Fruit fly (Drosophila melanogaster) whole organism, embryonic: ENCODE results near the gene CG17107.

ENCODE experiments used
- Aef1 ChIP-seq: fragments of 200-800 bp; sonication (Bioruptor generic); IDR thresholded peaks from 3 replicates; pipeline ENCODE4 v1.3.6; 2022; ENCODE audit warnings: missing biosample characterization, missing genetic modification characterization
- B-H1 ChIP-seq: fragments of 200-800 bp; sonication (Bioruptor generic); IDR thresholded peaks from 3 replicates; pipeline ENCODE4 v1.3.6; 2022; ENCODE audit warnings: missing biosample characterization, missing genetic modification characterization
- CG10147 ChIP-seq: fragments of 200-800 bp; sonication (Bioruptor generic); optimal IDR thresholded peaks from 2 replicates; lab custom pipeline; 2019; ENCODE audit warnings: missing biosample characterization, mild to moderate bottlenecking, missing genetic modification characterization, moderate library complexity
- CG10321 ChIP-seq: fragments of 200-800 bp; sonication (Bioruptor generic); IDR thresholded peaks from 2 replicates; pipeline ENCODE4 v1.3.6; 2022; ENCODE audit warnings: missing biosample characterization, missing genetic modification characterization
- CG11504 ChIP-seq: fragments of 200-800 bp; sonication (Bioruptor generic); optimal IDR thresholded peaks from 3 replicates; lab custom pipeline; 2019; ENCODE audit warnings: missing biosample characterization, mild to moderate bottlenecking, missing genetic modification characterization, moderate library complexity
- CG11696 ChIP-seq: fragments of 200-800 bp; sonication (Bioruptor generic); IDR thresholded peaks from 2 replicates; pipeline ENCODE4 v1.3.6; 2022; ENCODE audit warnings: missing biosample characterization, missing genetic modification characterization
- CG12155 ChIP-seq: fragments of 200-800 bp; sonication (Bioruptor generic); optimal IDR thresholded peaks from 3 replicates; lab custom pipeline; 2016; ENCODE audit warnings: missing biosample characterization, missing genetic modification characterization
- CG12299 ChIP-seq: fragments of 200-800 bp; sonication (Bioruptor generic); optimal IDR thresholded peaks from 2 replicates; lab custom pipeline; 2018; ENCODE audit warnings: missing biosample characterization, mild to moderate bottlenecking, missing genetic modification characterization
- CG12942 ChIP-seq: fragments of 200-800 bp; sonication (Bioruptor generic); optimal IDR thresholded peaks from 3 replicates; lab custom pipeline; 2016; ENCODE audit warnings: missing biosample characterization, missing genetic modification characterization
- CG16815 ChIP-seq: fragments of 200-800 bp; sonication (Bioruptor generic); optimal IDR thresholded peaks from 3 replicates; lab custom pipeline; 2017; ENCODE audit warnings: missing biosample characterization, mild to moderate bottlenecking, missing genetic modification characterization
- CG31365 ChIP-seq: fragments of 200-800 bp; sonication (Bioruptor generic); optimal IDR thresholded peaks from 2 replicates; lab custom pipeline; 2018; ENCODE audit warnings: missing biosample characterization, mild to moderate bottlenecking, missing genetic modification characterization
- CG31388 ChIP-seq: fragments of 200-800 bp; sonication (Bioruptor generic); optimal IDR thresholded peaks from 2 replicates; lab custom pipeline; 2016; ENCODE audit warnings: missing biosample characterization, missing genetic modification characterization
- CG3726 ChIP-seq: fragments of 200-800 bp; sonication (Bioruptor generic); IDR thresholded peaks from 3 replicates; pipeline ENCODE4, ENCODE4 v1.3.6; 2022; ENCODE audit warnings: missing biosample characterization, missing genetic modification characterization
- CG4617 ChIP-seq: fragments of 200-800 bp; sonication (Bioruptor generic); optimal IDR thresholded peaks from 3 replicates; lab custom pipeline; 2016; ENCODE audit warnings: missing biosample characterization, missing genetic modification characterization, borderline replicate concordance
- CG5180 ChIP-seq: fragments of 200-800 bp; sonication (Bioruptor generic); optimal IDR thresholded peaks from 3 replicates; lab custom pipeline; 2017; ENCODE audit warnings: missing biosample characterization, missing genetic modification characterization, mild to moderate bottlenecking, moderate library complexity, missing genetic modification reagents
- CG6254 ChIP-seq: fragments of 200-800 bp; sonication (Bioruptor generic); optimal IDR thresholded peaks from 3 replicates; lab custom pipeline; 2017; ENCODE audit warnings: mild to moderate bottlenecking, missing biosample characterization, missing genetic modification reagents, missing genetic modification characterization
- CG7357 ChIP-seq: fragments of 200-800 bp; sonication (Bioruptor generic); IDR thresholded peaks from 3 replicates; pipeline ENCODE4 v1.3.6; 2022; ENCODE audit warnings: missing biosample characterization, missing genetic modification characterization
- CG8089 ChIP-seq: fragments of 200-800 bp; sonication (Bioruptor generic); optimal IDR thresholded peaks from 3 replicates; lab custom pipeline; 2016; ENCODE audit warnings: missing biosample characterization, missing genetic modification characterization
- CG9437 ChIP-seq: fragments of 200-800 bp; sonication (Bioruptor generic); optimal IDR thresholded peaks from 2 replicates; lab custom pipeline; 2018; ENCODE audit warnings: missing biosample characterization, mild to moderate bottlenecking, missing genetic modification characterization
- Dad ChIP-seq: fragments of 200-800 bp; sonication (Bioruptor generic); optimal IDR thresholded peaks from 3 replicates; lab custom pipeline; 2016; ENCODE audit warnings: missing biosample characterization, missing genetic modification characterization
- Deaf1 ChIP-seq: fragments of 200-800 bp; optimal IDR thresholded peaks from 3 replicates; lab custom pipeline; 2019; ENCODE audit warnings: missing biosample characterization, mild to moderate bottlenecking, missing genetic modification characterization, moderate library complexity
- HLH54F ChIP-seq: fragments of 200-800 bp; sonication (Bioruptor generic); optimal IDR thresholded peaks from 3 replicates; lab custom pipeline; 2016; ENCODE audit warnings: missing biosample characterization, missing genetic modification characterization
- Lhr ChIP-seq: fragments of 200-800 bp; sonication (Bioruptor generic); optimal IDR thresholded peaks from 3 replicates; lab custom pipeline; 2017; ENCODE audit warnings: mild to moderate bottlenecking, missing biosample characterization, missing genetic modification reagents, missing genetic modification characterization
- Lim3 ChIP-seq: fragments of 200-800 bp; sonication (Bioruptor generic); IDR thresholded peaks from 2 replicates; pipeline ENCODE4 v1.3.6; 2022; ENCODE audit warnings: missing biosample characterization, missing genetic modification characterization
- Meics ChIP-seq: fragments of 200-800 bp; sonication (Bioruptor generic); optimal IDR thresholded peaks from 2 replicates; lab custom pipeline; 2017; ENCODE audit warnings: missing biosample characterization, mild to moderate bottlenecking, missing genetic modification characterization
- Myb ChIP-seq: fragments of 200-800 bp; sonication (Bioruptor generic); optimal IDR thresholded peaks from 2 replicates; lab custom pipeline; 2016; ENCODE audit warnings: missing biosample characterization, missing genetic modification characterization
- NC2β ChIP-seq: fragments of 200-800 bp; sonication (Bioruptor generic); optimal IDR thresholded peaks from 2 replicates; lab custom pipeline; 2016; ENCODE audit warnings: missing biosample characterization, missing genetic modification characterization
- Nf-YB ChIP-seq: fragments of 200-800 bp; sonication (Bioruptor generic); optimal IDR thresholded peaks from 3 replicates; lab custom pipeline; 2019; ENCODE audit warnings: missing biosample characterization, mild to moderate bottlenecking, missing genetic modification characterization, moderate library complexity
- Rfx ChIP-seq: fragments of 200-800 bp; sonication (Bioruptor generic); IDR thresholded peaks from 2 replicates; pipeline ENCODE4 v1.3.6; 2022; ENCODE audit warnings: missing biosample characterization, missing genetic modification characterization
- Vsx1 ChIP-seq: fragments of 200-800 bp; sonication (Bioruptor generic); optimal IDR thresholded peaks from 2 replicates; lab custom pipeline; 2017; ENCODE audit warnings: missing biosample characterization, mild to moderate bottlenecking, missing genetic modification characterization, missing genetic modification reagents
- al ChIP-seq: fragments of 200-800 bp; sonication (Bioruptor generic); IDR thresholded peaks from 2 replicates; pipeline ENCODE4 v1.3.6; 2022; ENCODE audit warnings: missing biosample characterization, missing genetic modification characterization
- aop ChIP-seq: fragments of 200-800 bp; sonication (Bioruptor generic); IDR thresholded peaks from 2 replicates; pipeline ENCODE4 v1.3.6; 2022; ENCODE audit warnings: missing biosample characterization, missing genetic modification characterization
- ash1 ChIP-seq: fragments of 200-800 bp; sonication (Bioruptor generic); optimal IDR thresholded peaks from 2 replicates; lab custom pipeline; 2018; ENCODE audit warnings: missing biosample characterization, mild to moderate bottlenecking, missing genetic modification characterization
- cad ChIP-seq: fragments of >200 bp; optimal IDR thresholded peaks from 2 replicates; lab custom pipeline; 2017; ENCODE audit warnings: missing biosample characterization, missing genetic modification characterization
- cas ChIP-seq: fragments of 200-800 bp; sonication (Bioruptor generic); IDR thresholded peaks from 2 replicates; pipeline ENCODE4 v1.3.6; 2022; ENCODE audit warnings: missing biosample characterization, missing genetic modification characterization
- dati ChIP-seq: fragments of 200-800 bp; sonication (Bioruptor generic); IDR thresholded peaks from 2 replicates; pipeline ENCODE4 v1.3.6; 2022; ENCODE audit warnings: missing biosample characterization, missing genetic modification characterization
- dm ChIP-seq: fragments of 200-800 bp; sonication (Bioruptor generic); optimal IDR thresholded peaks from 3 replicates; lab custom pipeline; 2016; ENCODE audit warnings: missing biosample characterization, missing genetic modification characterization
- esg ChIP-seq: fragments of 200-800 bp; sonication (Bioruptor generic); conservative IDR thresholded peaks from 2 replicates; pipeline ENCODE4 v1.3.6; 2022; ENCODE audit warnings: missing biosample characterization, missing genetic modification characterization
- eve ChIP-seq, 2 experiments: fragments of >200 bp; optimal IDR thresholded peaks; 2 replicates each; lab custom pipeline; 2017; ENCODE audit warnings: missing biosample characterization in 2 of 2, missing genetic modification characterization in 2 of 2
- fd3F ChIP-seq: fragments of 200-800 bp; sonication (Bioruptor generic); optimal IDR thresholded peaks from 2 replicates; lab custom pipeline; 2018; ENCODE audit warnings: missing biosample characterization, mild to moderate bottlenecking, missing genetic modification characterization, moderate library complexity
- fd64A ChIP-seq: fragments of 200-800 bp; sonication (Bioruptor generic); optimal IDR thresholded peaks from 3 replicates; lab custom pipeline; 2018; ENCODE audit warnings: missing biosample characterization, mild to moderate bottlenecking, missing genetic modification characterization
- ftz-f1 ChIP-seq: fragments of 200-800 bp; sonication (Bioruptor generic); optimal IDR thresholded peaks from 2 replicates; lab custom pipeline; 2016; ENCODE audit warnings: missing biosample characterization, missing genetic modification characterization
- gcm ChIP-seq: fragments of 200-800 bp; sonication (Bioruptor generic); optimal IDR thresholded peaks from 2 replicates; lab custom pipeline; 2019; ENCODE audit warnings: missing biosample characterization, mild to moderate bottlenecking, missing genetic modification characterization, moderate library complexity
- gro ChIP-seq: fragments of 200-800 bp; sonication (Bioruptor generic); optimal IDR thresholded peaks from 2 replicates; lab custom pipeline; 2016; ENCODE audit warnings: missing biosample characterization, missing genetic modification characterization
- inv ChIP-seq: fragments of 200-800 bp; sonication (Bioruptor generic); IDR thresholded peaks from 2 replicates; pipeline ENCODE4 v1.3.6; 2022; ENCODE audit warnings: missing biosample characterization, missing genetic modification characterization; ENCODE audit not compliant: partially characterized antibody
- mirr ChIP-seq: fragments of 200-800 bp; sonication (Bioruptor generic); optimal IDR thresholded peaks from 3 replicates; lab custom pipeline; 2018; ENCODE audit warnings: missing biosample characterization, mild to moderate bottlenecking, missing genetic modification characterization
- pho ChIP-seq: fragments of 200-800 bp; sonication (Bioruptor generic); optimal IDR thresholded peaks from 2 replicates; lab custom pipeline; 2016; ENCODE audit warnings: missing biosample characterization, missing genetic modification characterization
- salm ChIP-seq: fragments of 200-800 bp; sonication (Bioruptor generic); optimal IDR thresholded peaks from 2 replicates; lab custom pipeline; 2018; ENCODE audit warnings: missing biosample characterization, mild to moderate bottlenecking, missing genetic modification characterization
- sens-2 ChIP-seq: fragments of 200-800 bp; sonication (Bioruptor generic); IDR thresholded peaks from 2 replicates; pipeline ENCODE4 v1.3.6; 2022; ENCODE audit warnings: missing biosample characterization, missing genetic modification characterization
- sima ChIP-seq: fragments of 200-800 bp; sonication (Bioruptor generic); optimal IDR thresholded peaks from 2 replicates; lab custom pipeline; 2016; ENCODE audit warnings: missing biosample characterization, missing genetic modification characterization
- tll ChIP-seq, 2 experiments: fragments of 200-800 bp in 1 of 2; fragments of >200 bp in 1 of 2; sonication (Bioruptor generic) in 1 of 2; optimal IDR thresholded peaks; 2 replicates each; lab custom pipeline; 2017 to 2019; ENCODE audit warnings: missing biosample characterization in 2 of 2, missing genetic modification characterization in 2 of 2, mild to moderate bottlenecking in 1 of 2, moderate library complexity in 1 of 2

The CG17107 gene

dm6 chr2L:10665603-10666002 is 16.1 kb upstream of the CG17107 start (continued):
- TF ChIP-seq tll (GFP tag; optimal IDR thresholded peaks at IDR 0.05; lab: Kevin White, UChicago): no peak
- TF ChIP-seq ash1: no peak
- TF ChIP-seq cad: no peak
- no peak for TF ChIP-seq cas (GFP tag; lab: Robert Waterston, UW)
- peak; percentile 59 for TF ChIP-seq CG5180 (GFP tag; lab: Kevin White, UChicago)
- TF ChIP-seq CG16815 (GFP tag; lab: Kevin White, UChicago): peak; percentile 58
- TF ChIP-seq fd64A (GFP tag; lab: Kevin White, UChicago): no peak
- TF ChIP-seq CG8089 (GFP tag; lab: Kevin White, UChicago): peak; percentile 67
- peak; percentile 77 for TF ChIP-seq fd3F (GFP tag; lab: Kevin White, UChicago)
- peak; percentile 35 for TF ChIP-seq salm
- TF ChIP-seq dm (GFP tag; lab: Kevin White, UChicago): peak; percentile 52
- TF ChIP-seq CG3726: peak; percentile 73; the same call in 2 of the 3 replicates
- TF ChIP-seq esg (GFP tag; lab: Robert Waterston, UW): peak; percentile 86
- no peak for TF ChIP-seq CG12299
- TF ChIP-seq dati (GFP tag; lab: Robert Waterston, UW): peak; percentile 6; the same call in 1 of the 2 replicates
- peak; percentile 84 for TF ChIP-seq al (GFP tag; lab: Robert Waterston, UW)
- peak; percentile 38 for TF ChIP-seq Vsx1 (GFP tag; lab: Kevin White, UChicago)
- TF ChIP-seq CG10147 (GFP tag; lab: Kevin White, UChicago): peak; percentile 23
- no peak for TF ChIP-seq ftz-f1 (GFP tag; lab: Kevin White, UChicago)
- TF ChIP-seq Meics (GFP tag; lab: Kevin White, UChicago): peak; percentile 75
- 0 out of 2 replicates have a peak, but pooled peaks have one; percentile 27 for TF ChIP-seq Lim3 (GFP tag; lab: Robert Waterston, UW)
- TF ChIP-seq CG9437 (GFP tag; lab: Kevin White, UChicago): peak; percentile 62
- TF ChIP-seq Lhr (GFP tag; lab: Kevin White, UChicago): no peak
- peak; percentile 53 for TF ChIP-seq Myb (GFP tag; lab: Kevin White, UChicago)
- no peak for TF ChIP-seq CG6254 (GFP tag; lab: Kevin White, UChicago)
- TF ChIP-seq sima (GFP tag; lab: Kevin White, UChicago): peak; percentile 4
- TF ChIP-seq Deaf1: peak; percentile 3
- TF ChIP-seq Aef1 (GFP tag; lab: Robert Waterston, UW): peak; percentile 87
- peak; percentile 68 for TF ChIP-seq Dad
- TF ChIP-seq CG12942 (GFP tag; lab: Kevin White, UChicago): peak; percentile 68
- peak; percentile 56 for TF ChIP-seq CG12155 (GFP tag; lab: Kevin White, UChicago)
- TF ChIP-seq Nf-YB (GFP tag; lab: Kevin White, UChicago): peak; percentile 28
- peak; percentile 56 for TF ChIP-seq pho (GFP tag; lab: Kevin White, UChicago)
- TF ChIP-seq gro (GFP tag; lab: Kevin White, UChicago): peak; percentile 75
- no peak for TF ChIP-seq CG31365
- peak; percentile 76; the same call in 2 of the 3 replicates for TF ChIP-seq CG7357 (GFP tag; lab: Robert Waterston, UW)
- TF ChIP-seq CG11504: peak; percentile 87
- peak; percentile 70 for TF ChIP-seq HLH54F (GFP tag; lab: Kevin White, UChicago)
- TF ChIP-seq B-H1 (GFP tag; lab: Robert Waterston, UW): peak; percentile 61
- TF ChIP-seq CG11696: peak; percentile 76
- TF ChIP-seq inv: no peak
- TF ChIP-seq CG31388 (GFP tag; lab: Kevin White, UChicago): peak; percentile 6
- peak; percentile 31; the same call in 1 of the 2 replicates for TF ChIP-seq sens-2 (GFP tag; lab: Robert Waterston, UW)
- peak; percentile 48 for TF ChIP-seq gcm (GFP tag; lab: Kevin White, UChicago)
- TF ChIP-seq Rfx (GFP tag; lab: Robert Waterston, UW): peak; percentile 87
- TF ChIP-seq mirr (GFP tag; lab: Kevin White, UChicago): peak; percentile 15
- peak; percentile 59 for TF ChIP-seq NC2β
- TF ChIP-seq eve (GFP tag; optimal IDR thresholded peaks at IDR 0.05; lab: Kevin White, UChicago): peak in 1 of 2 experiments; percentile 86
- peak; percentile 31 for TF ChIP-seq CG4617 (GFP tag; lab: Kevin White, UChicago)
- peak; percentile 48; the same call in 1 of the 2 replicates for TF ChIP-seq CG10321 (GFP tag; lab: Robert Waterston, UW)
- 0 out of 2 replicates have a peak, but pooled peaks have one; percentile 7 for TF ChIP-seq aop (GFP tag; lab: Robert Waterston, UW)
